Worm (Caenorhabditis elegans) whole organism, L3 larva: ENCODE measurements around the gene K06A4.7.
A peak's percentile ranks its signal among the peaks of the same experiment; 100 is the strongest.

ENCODE experiments used
- ZK546.5 ChIP-seq: sonication (generic microtip); optimal IDR thresholded peaks from 2 replicates; lab custom pipeline; 2017; ENCODE audit warnings: missing biosample characterization, missing genetic modification characterization
- aly-2 ChIP-seq: fragments of 150-350 bp; optimal IDR thresholded peaks from 2 replicates; lab custom pipeline; 2014; ENCODE audit warnings: missing biosample characterization, missing genetic modification characterization
- ama-1 ChIP-seq: fragments of 150-350 bp; optimal IDR thresholded peaks from 2 replicates; lab custom pipeline; 2018
- ceh-16 ChIP-seq: sonication (generic microtip); optimal IDR thresholded peaks from 2 replicates; lab custom pipeline; 2017; ENCODE audit warnings: missing biosample characterization, missing genetic modification characterization
- ceh-28 ChIP-seq: fragments of 150-350 bp; optimal IDR thresholded peaks from 2 replicates; lab custom pipeline; 2014; ENCODE audit warnings: missing biosample characterization, missing genetic modification reagents, missing genetic modification characterization
- ceh-82 ChIP-seq: fragments of 150-350 bp; optimal IDR thresholded peaks from 2 replicates; lab custom pipeline; 2014; ENCODE audit warnings: missing biosample characterization, missing genetic modification characterization
- ceh-9 ChIP-seq: sonication (generic microtip); optimal IDR thresholded peaks from 2 replicates; lab custom pipeline; 2018; ENCODE audit warnings: missing biosample characterization, missing genetic modification characterization
- egl-27 ChIP-seq: sonication (generic microtip); optimal IDR thresholded peaks from 4 replicates; lab custom pipeline; 2017; ENCODE audit warnings: missing biosample characterization, missing genetic modification reagents, missing genetic modification characterization
- elt-1 ChIP-seq: fragments of 150-350 bp; optimal IDR thresholded peaks from 2 replicates; lab custom pipeline; 2014; ENCODE audit warnings: missing biosample characterization, missing genetic modification characterization
- elt-2 ChIP-seq: sonication (generic microtip); optimal IDR thresholded peaks from 2 replicates; lab custom pipeline; 2016; ENCODE audit warnings: missing genetic modification reagents, mild to moderate bottlenecking, missing genetic modification characterization, missing compliant biosample characterization
- eor-1 ChIP-seq, 2 experiments: fragments of 150-350 bp; optimal IDR thresholded peaks; 2 replicates each; lab custom pipeline; 2014 to 2018; ENCODE audit warnings: missing biosample characterization in 2 of 2, missing genetic modification characterization in 2 of 2
- fkh-2 ChIP-seq: fragments of 150-350 bp; optimal IDR thresholded peaks from 2 replicates; lab custom pipeline; 2014; ENCODE audit warnings: missing biosample characterization, missing genetic modification reagents, missing genetic modification characterization
- fos-1 ChIP-seq: fragments of 150-350 bp; optimal IDR thresholded peaks from 2 replicates; lab custom pipeline; 2014; ENCODE audit warnings: missing biosample characterization, missing genetic modification characterization
- jun-1 ChIP-seq: fragments of 150-350 bp; optimal IDR thresholded peaks from 2 replicates; lab custom pipeline; 2014; ENCODE audit warnings: missing biosample characterization, missing genetic modification reagents, missing genetic modification characterization
- lin-15B ChIP-seq: fragments of 150-350 bp; optimal IDR thresholded peaks from 2 replicates; lab custom pipeline; 2014; ENCODE audit warnings: missing biosample characterization, missing genetic modification characterization
- lin-39 ChIP-seq: fragments of 150-350 bp; optimal IDR thresholded peaks from 2 replicates; lab custom pipeline; 2018; ENCODE audit warnings: missing biosample characterization, missing genetic modification reagents, missing genetic modification characterization
- lsy-12 ChIP-seq: sonication (generic microtip); optimal IDR thresholded peaks from 2 replicates; lab custom pipeline; 2016; ENCODE audit warnings: mild to moderate bottlenecking, missing genetic modification characterization, missing compliant biosample characterization
- mdl-1 ChIP-seq: fragments of 150-350 bp; optimal IDR thresholded peaks from 2 replicates; lab custom pipeline; 2014; ENCODE audit warnings: missing biosample characterization, missing genetic modification characterization
- mml-1 ChIP-seq: fragments of 150-350 bp; sonication (generic microtip); optimal IDR thresholded peaks from 3 replicates; lab custom pipeline; 2014; ENCODE audit warnings: missing biosample characterization, missing genetic modification characterization
- nfya-1 ChIP-seq: sonication (generic microtip); optimal IDR thresholded peaks from 2 replicates; lab custom pipeline; 2017; ENCODE audit warnings: missing genetic modification characterization, mild to moderate bottlenecking, missing compliant biosample characterization, antibody characterized with exemption, moderate library complexity; ENCODE audit not compliant: insufficient read depth
- nhr-11 ChIP-seq: fragments of 150-350 bp; optimal IDR thresholded peaks from 2 replicates; lab custom pipeline; 2014; ENCODE audit warnings: missing biosample characterization, missing genetic modification characterization
- nhr-12 ChIP-seq: fragments of 150-350 bp; optimal IDR thresholded peaks from 2 replicates; lab custom pipeline; 2014; ENCODE audit warnings: missing biosample characterization, missing genetic modification characterization
- nhr-23 ChIP-seq: fragments of 150-350 bp; optimal IDR thresholded peaks from 2 replicates; lab custom pipeline; 2014; ENCODE audit warnings: missing biosample characterization, missing genetic modification reagents, missing genetic modification characterization
- nhr-25 ChIP-seq: sonication (generic microtip); optimal IDR thresholded peaks from 2 replicates; lab custom pipeline; 2017; ENCODE audit warnings: missing biosample characterization, missing genetic modification characterization
- nhr-28 ChIP-seq: fragments of 150-350 bp; optimal IDR thresholded peaks from 2 replicates; lab custom pipeline; 2014; ENCODE audit warnings: missing biosample characterization, missing genetic modification characterization
- nhr-43 ChIP-seq: sonication (generic microtip); optimal IDR thresholded peaks from 2 replicates; lab custom pipeline; 2016; ENCODE audit warnings: mild to moderate bottlenecking, missing genetic modification characterization, missing compliant biosample characterization; ENCODE audit not compliant: poor library complexity, severe bottlenecking
- nhr-67 ChIP-seq: fragments of 150-350 bp; optimal IDR thresholded peaks from 2 replicates; lab custom pipeline; 2014; ENCODE audit warnings: missing biosample characterization, missing genetic modification characterization
- nhr-77 ChIP-seq: fragments of 150-350 bp; optimal IDR thresholded peaks from 2 replicates; lab custom pipeline; 2014; ENCODE audit warnings: missing biosample characterization, missing genetic modification characterization
- pha-4 ChIP-seq: fragments of 150-350 bp; optimal IDR thresholded peaks from 2 replicates; lab custom pipeline; 2014; ENCODE audit warnings: missing biosample characterization, missing genetic modification reagents, missing genetic modification characterization
- pqm-1 ChIP-seq: fragments of 150-350 bp; optimal IDR thresholded peaks from 2 replicates; lab custom pipeline; 2017; ENCODE audit warnings: missing biosample characterization, missing genetic modification characterization, inconsistent platforms
- sea-2 ChIP-seq: fragments of 150-350 bp; sonication (generic microtip); optimal IDR thresholded peaks from 4 replicates; lab custom pipeline; 2014; ENCODE audit warnings: missing biosample characterization, missing genetic modification reagents, missing genetic modification characterization
- snpc-4 ChIP-seq: fragments of 150-350 bp; optimal IDR thresholded peaks from 2 replicates; lab custom pipeline; 2014; ENCODE audit warnings: missing biosample characterization, missing genetic modification characterization
- tbx-2 ChIP-seq: sonication (generic microtip); optimal IDR thresholded peaks from 2 replicates; lab custom pipeline; 2016; ENCODE audit warnings: mild to moderate bottlenecking, missing genetic modification characterization, missing compliant biosample characterization
- unc-62 ChIP-seq: fragments of 150-350 bp; sonication (generic microtip); optimal IDR thresholded peaks from 4 replicates; lab custom pipeline; 2014; ENCODE audit warnings: missing biosample characterization, missing genetic modification reagents, missing genetic modification characterization
- zag-1 ChIP-seq: fragments of 150-350 bp; optimal IDR thresholded peaks from 2 replicates; lab custom pipeline; 2014; ENCODE audit warnings: missing biosample characterization, missing genetic modification characterization
- ztf-11 ChIP-seq: fragments of 150-350 bp; optimal IDR thresholded peaks from 2 replicates; lab custom pipeline; 2014; ENCODE audit warnings: missing biosample characterization, missing genetic modification characterization
- ztf-4 ChIP-seq: fragments of 150-350 bp; optimal IDR thresholded peaks from 2 replicates; lab custom pipeline; 2014; ENCODE audit warnings: missing biosample characterization, missing genetic modification characterization

The K06A4.7 gene

DNA sequence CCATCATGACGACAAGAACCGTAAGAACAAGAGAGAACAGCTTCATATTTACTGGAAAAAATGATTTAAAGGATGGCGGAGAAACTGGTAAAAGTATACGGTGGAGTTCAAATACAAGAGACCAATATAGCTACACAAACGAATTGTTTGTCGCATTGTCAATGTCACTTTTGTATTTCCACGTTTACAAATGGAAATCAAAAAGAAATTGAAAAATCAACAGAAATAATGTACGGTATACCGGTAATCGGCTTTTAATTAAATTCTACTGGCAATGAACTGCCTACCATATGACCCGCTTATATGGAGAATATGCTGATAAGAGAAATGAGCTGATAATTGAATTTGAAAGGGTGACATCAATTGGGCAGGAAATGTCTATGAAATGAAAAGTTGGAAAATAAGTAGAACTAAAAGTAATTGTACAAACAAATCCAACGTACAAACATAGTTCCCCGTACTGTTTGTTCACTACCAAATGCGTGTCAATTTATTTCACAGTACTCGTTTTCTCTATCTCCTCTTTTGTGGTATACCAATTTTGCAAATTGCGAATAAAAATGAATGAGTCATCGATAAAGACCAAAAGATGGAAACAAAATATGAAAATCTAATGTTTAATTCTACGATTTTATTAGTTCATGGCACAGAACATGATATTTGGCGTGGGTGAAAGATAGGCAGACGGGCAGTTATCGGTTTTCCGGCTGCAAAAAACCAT, at the start of gene K06A4.7:
TSS of gene K06A4.7 (minus strand) at position 51 of the 721 bp plus-strand sequence.
- TF ChIP-seq elt-2 (tag; lab: Kevin White, UChicago) = peak; percentile 87
- TF ChIP-seq eor-1 (tag; optimal IDR thresholded peaks at IDR 0.05; lab: Kevin White, UChicago) = no peak
- TF ChIP-seq mml-1 = no peak
- TF ChIP-seq mdl-1 (tag; lab: Kevin White, UChicago) = no peak
- no peak for TF ChIP-seq nhr-25 (tag; lab: Kevin White, UChicago)
- TF ChIP-seq ceh-82 (tag; lab: Kevin White, UChicago) = no peak
- TF ChIP-seq fos-1 = no peak
- no peak for TF ChIP-seq nhr-28 (tag; lab: Kevin White, UChicago)
- TF ChIP-seq pqm-1 = peak; percentile 70
- TF ChIP-seq zag-1 = no peak
- no peak for TF ChIP-seq ztf-11 (tag; lab: Kevin White, UChicago)
- no peak for TF ChIP-seq lsy-12 (tag; lab: Kevin White, UChicago)
- no peak for TF ChIP-seq ceh-9 (tag; lab: Kevin White, UChicago)
- TF ChIP-seq ZK546.5 (tag; lab: Kevin White, UChicago) = no peak
- no peak for TF ChIP-seq sea-2 (GFP tag; lab: Kevin White, UChicago)
- TF ChIP-seq nhr-12 (tag; lab: Kevin White, UChicago) = no peak
- TF ChIP-seq nhr-67 (tag; lab: Kevin White, UChicago) = no peak
- TF ChIP-seq nhr-11 (tag; lab: Kevin White, UChicago) = no peak
- no peak for TF ChIP-seq ama-1 (lab: Kevin White, UChicago)
- TF ChIP-seq jun-1 (tag; lab: Kevin White, UChicago) = peak; percentile 44
- TF ChIP-seq ceh-28 (tag; lab: Kevin White, UChicago) = no peak
- TF ChIP-seq lin-39 (tag; lab: Kevin White, UChicago) = no peak
- no peak for TF ChIP-seq ztf-4 (tag; lab: Kevin White, UChicago)
- no peak for TF ChIP-seq nhr-77
- TF ChIP-seq fkh-2 (tag; lab: Kevin White, UChicago) = no peak
- no peak for TF ChIP-seq aly-2 (tag; lab: Kevin White, UChicago)
- no peak for TF ChIP-seq unc-62
- TF ChIP-seq pha-4 (tag; lab: Kevin White, UChicago) = peak; percentile 67

- TF ChIP-seq lin-39 (tag; lab: Kevin White, UChicago) = no peak
- no peak for TF ChIP-seq ceh-16
- no peak for TF ChIP-seq snpc-4 (tag; lab: Kevin White, UChicago)
- no peak for TF ChIP-seq sea-2 (GFP tag; lab: Kevin White, UChicago)
- TF ChIP-seq ztf-11 (tag; lab: Kevin White, UChicago) = no peak
- TF ChIP-seq lin-15B (tag; lab: Kevin White, UChicago) = no peak
These were observed 48.3 kb upstream of the K06A4.7 start, which contains the start of gene C50F4.12 for ce11 chrV:9539638-9540037. TSS of gene C50F4.12 (minus strand) at chrV:9539738.

DNA sequence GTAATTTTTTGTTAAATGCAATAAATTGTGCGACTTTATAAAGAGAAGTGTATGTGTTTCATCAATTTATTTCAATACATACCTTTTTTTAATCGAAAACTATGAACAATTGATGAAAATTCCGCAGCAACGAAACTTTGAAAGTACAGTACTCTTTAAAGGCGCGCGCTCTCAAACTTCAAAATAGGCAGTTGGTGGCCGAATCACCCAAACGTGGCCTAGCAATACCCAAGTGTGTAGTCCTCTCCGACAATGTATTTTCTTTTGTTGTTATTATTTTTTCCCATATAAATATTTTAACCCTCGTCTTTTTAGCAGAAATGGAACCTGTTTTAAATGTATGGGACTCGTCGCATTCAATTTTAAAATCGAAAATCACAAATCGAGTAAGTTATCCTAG, 45.2 kb upstream of the K06A4.7 start, which contains the start of gene C50F4.4:
TSS of gene C50F4.4 (plus strand) at position 267 of the 400 bp plus-strand sequence.
- peak; percentile 30 for TF ChIP-seq nhr-43 (tag; lab: Kevin White, UChicago)
- TF ChIP-seq elt-1 (tag; lab: Kevin White, UChicago) = no peak
- TF ChIP-seq nhr-11 (tag; lab: Kevin White, UChicago) = no peak
- no peak for TF ChIP-seq nhr-23 (tag; lab: Kevin White, UChicago)
- TF ChIP-seq ceh-28 (tag; lab: Kevin White, UChicago) = no peak
- no peak for TF ChIP-seq ceh-16
- no peak for TF ChIP-seq nhr-12 (tag; lab: Kevin White, UChicago)
- no peak for TF ChIP-seq mml-1
- TF ChIP-seq lin-15B (tag; lab: Kevin White, UChicago) = peak; percentile 28
- no peak for TF ChIP-seq pqm-1
- peak; percentile 6 for TF ChIP-seq elt-2 (tag; lab: Kevin White, UChicago)
- TF ChIP-seq nfya-1 = no peak
- no peak for TF ChIP-seq tbx-2
- TF ChIP-seq snpc-4 (tag; lab: Kevin White, UChicago) = peak; percentile 49
- TF ChIP-seq nhr-67 (tag; lab: Kevin White, UChicago) = no peak
- TF ChIP-seq egl-27 (tag; lab: Kevin White, UChicago) = no peak
